Worm (Caenorhabditis elegans) whole organism, mixed stage, embryonic: ENCODE results near the gene lgg-1.

Source experiments
- M03D4.4 ChIP-seq: sonication (generic microtip); optimal IDR thresholded peaks from 2 replicates; lab custom pipeline; 2017; ENCODE audit warnings: mild to moderate bottlenecking, missing genetic modification characterization, missing compliant biosample characterization
- bed-3 ChIP-seq: fragments of 200-800 bp; sonication (Bioruptor generic); optimal IDR thresholded peaks from 3 replicates; lab custom pipeline; 2018; ENCODE audit warnings: mild to moderate bottlenecking, missing genetic modification characterization, moderate library complexity, missing compliant biosample characterization
- blmp-1 ChIP-seq: fragments of 150-350 bp; optimal IDR thresholded peaks from 2 replicates; lab custom pipeline; 2014; ENCODE audit warnings: missing biosample characterization, missing genetic modification characterization
- ceh-39 ChIP-seq: fragments of 150-350 bp; optimal IDR thresholded peaks from 2 replicates; lab custom pipeline; 2014; ENCODE audit warnings: missing biosample characterization, missing genetic modification characterization
- ceh-83 ChIP-seq: fragments of 200-800 bp; sonication (Bioruptor generic); optimal IDR thresholded peaks from 2 replicates; lab custom pipeline; 2018; ENCODE audit warnings: mild to moderate bottlenecking, missing genetic modification characterization, missing compliant biosample characterization
- ces-1 ChIP-seq: fragments of 150-350 bp; optimal IDR thresholded peaks from 2 replicates; lab custom pipeline; 2014; ENCODE audit warnings: missing biosample characterization, missing genetic modification reagents, missing genetic modification characterization
- cnd-1 ChIP-seq: fragments of 200-800 bp; sonication (Bioruptor generic); optimal IDR thresholded peaks from 2 replicates; lab custom pipeline; 2018; ENCODE audit warnings: mild to moderate bottlenecking, missing genetic modification characterization, missing compliant biosample characterization
- drap-1 ChIP-seq: fragments of 200-800 bp; sonication (Bioruptor generic); optimal IDR thresholded peaks from 3 replicates; lab custom pipeline; 2018; ENCODE audit warnings: mild to moderate bottlenecking, missing genetic modification characterization, missing compliant biosample characterization
- elt-3 ChIP-seq: fragments of 150-350 bp; optimal IDR thresholded peaks from 2 replicates; lab custom pipeline; 2014; ENCODE audit warnings: missing biosample characterization, missing genetic modification characterization
- flh-1 ChIP-seq: fragments of 200-800 bp; sonication (Bioruptor generic); optimal IDR thresholded peaks from 2 replicates; lab custom pipeline; 2018; ENCODE audit warnings: mild to moderate bottlenecking, missing genetic modification characterization, moderate library complexity, missing compliant biosample characterization
- ham-2 ChIP-seq: fragments of 200-800 bp; sonication (Bioruptor generic); optimal IDR thresholded peaks from 2 replicates; lab custom pipeline; 2018; ENCODE audit warnings: mild to moderate bottlenecking, missing genetic modification characterization, missing compliant biosample characterization
- hlh-1 ChIP-seq: fragments of 150-350 bp; optimal IDR thresholded peaks from 2 replicates; lab custom pipeline; 2014; ENCODE audit warnings: missing biosample characterization, missing genetic modification reagents, missing genetic modification characterization
- lin-13 ChIP-seq: fragments of 150-350 bp; optimal IDR thresholded peaks from 2 replicates; lab custom pipeline; 2014; ENCODE audit warnings: missing biosample characterization, missing genetic modification characterization
- lin-32 ChIP-seq: fragments of 200-800 bp; sonication (Bioruptor generic); optimal IDR thresholded peaks from 2 replicates; lab custom pipeline; 2018; ENCODE audit warnings: mild to moderate bottlenecking, missing genetic modification characterization, missing compliant biosample characterization
- lsy-2 ChIP-seq: fragments of 150-350 bp; optimal IDR thresholded peaks from 2 replicates; lab custom pipeline; 2014; ENCODE audit warnings: missing biosample characterization, missing genetic modification characterization
- mab-5 ChIP-seq: fragments of 150-350 bp; optimal IDR thresholded peaks from 2 replicates; lab custom pipeline; 2014; ENCODE audit warnings: missing biosample characterization, missing genetic modification characterization
- mep-1 ChIP-seq: fragments of 150-350 bp; optimal IDR thresholded peaks from 2 replicates; lab custom pipeline; 2017; ENCODE audit warnings: missing biosample characterization, missing genetic modification reagents, missing genetic modification characterization, inconsistent platforms
- mls-2 ChIP-seq: sonication (generic microtip); optimal IDR thresholded peaks from 2 replicates; lab custom pipeline; 2016; ENCODE audit warnings: mild to moderate bottlenecking, missing genetic modification characterization, moderate library complexity, missing compliant biosample characterization
- nhr-2 ChIP-seq: fragments of 150-350 bp; optimal IDR thresholded peaks from 2 replicates; lab custom pipeline; 2014; ENCODE audit warnings: missing biosample characterization, missing genetic modification characterization
- nhr-237 ChIP-seq: fragments of 150-350 bp; optimal IDR thresholded peaks from 2 replicates; lab custom pipeline; 2014; ENCODE audit warnings: missing biosample characterization, missing genetic modification characterization
- nhr-28 ChIP-seq: fragments of 150-350 bp; optimal IDR thresholded peaks from 2 replicates; lab custom pipeline; 2014; ENCODE audit warnings: missing biosample characterization, missing genetic modification characterization
- nhr-76 ChIP-seq: sonication (generic microtip); optimal IDR thresholded peaks from 2 replicates; lab custom pipeline; 2017; ENCODE audit warnings: missing biosample characterization, missing genetic modification characterization
- pha-4 ChIP-seq: fragments of 150-350 bp; optimal IDR thresholded peaks from 2 replicates; lab custom pipeline; 2018; ENCODE audit warnings: missing biosample characterization, missing genetic modification reagents, missing genetic modification characterization
- snpc-4 ChIP-seq: fragments of 150-350 bp; optimal IDR thresholded peaks from 2 replicates; lab custom pipeline; 2014; ENCODE audit warnings: missing biosample characterization, missing genetic modification characterization
- sptf-1 ChIP-seq: sonication (generic microtip); optimal IDR thresholded peaks from 2 replicates; lab custom pipeline; 2017; ENCODE audit warnings: mild to moderate bottlenecking, missing genetic modification characterization, moderate library complexity, missing compliant biosample characterization
- tbx-8 ChIP-seq: fragments of 200-800 bp; sonication (Bioruptor generic); optimal IDR thresholded peaks from 2 replicates; lab custom pipeline; 2018; ENCODE audit warnings: mild to moderate bottlenecking, missing genetic modification characterization, moderate library complexity, missing compliant biosample characterization
- unc-120 ChIP-seq: sonication (generic microtip); optimal IDR thresholded peaks from 2 replicates; lab custom pipeline; 2017; ENCODE audit warnings: missing genetic modification characterization, missing compliant biosample characterization; ENCODE audit not compliant: poor library complexity, severe bottlenecking
- unc-39 ChIP-seq: fragments of 150-350 bp; optimal IDR thresholded peaks from 2 replicates; lab custom pipeline; 2014; ENCODE audit warnings: missing biosample characterization, missing genetic modification characterization
- unc-62 ChIP-seq: fragments of 150-350 bp; optimal IDR thresholded peaks from 2 replicates; lab custom pipeline; 2014; ENCODE audit warnings: missing biosample characterization, missing genetic modification reagents, missing genetic modification characterization
- zip-8 ChIP-seq: fragments of 150-350 bp; optimal IDR thresholded peaks from 2 replicates; lab custom pipeline; 2014; ENCODE audit warnings: missing biosample characterization, missing genetic modification characterization
- ztf-11 ChIP-seq: fragments of 150-350 bp; optimal IDR thresholded peaks from 2 replicates; lab custom pipeline; 2014; ENCODE audit warnings: missing biosample characterization, missing genetic modification characterization

Gene lgg-1

DNA sequence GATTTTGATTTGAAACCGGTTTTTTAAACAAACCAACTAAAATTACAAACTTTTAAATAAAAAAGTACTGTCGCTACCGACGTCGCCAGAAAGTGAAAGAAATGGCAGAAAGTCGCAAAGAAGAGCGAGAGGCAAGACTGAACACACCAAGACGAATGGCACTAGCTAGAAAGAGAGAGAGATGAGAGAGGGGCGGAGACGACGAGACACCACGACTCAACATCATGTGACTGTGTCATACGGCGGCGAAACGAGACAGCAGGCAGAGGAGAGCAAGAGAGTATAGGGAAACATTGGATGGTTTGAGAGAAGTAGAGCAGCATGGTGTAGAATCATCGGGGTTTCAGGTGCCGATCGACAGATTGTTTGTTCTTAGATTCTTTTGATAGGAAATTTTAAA lies 841 bp upstream of the lgg-1 start (continued):
- TF ChIP-seq ham-2 = peak; percentile 68
- peak; percentile 22 for TF ChIP-seq nhr-2 (tag; lab: Kevin White, UChicago)
- no peak for TF ChIP-seq ceh-83 (GFP tag; lab: Kevin White, UChicago)
- peak; percentile 29 for TF ChIP-seq nhr-237 (tag; lab: Kevin White, UChicago)
- TF ChIP-seq, all 35 proteins: peak for 13

ce11 chrII:6346551-6347079 lies 904 bp downstream of the lgg-1 start:
- peak; percentile 67 for TF ChIP-seq ceh-83 (GFP tag; lab: Kevin White, UChicago)
- TF ChIP-seq nhr-28 = no peak
- peak; percentile 5 for TF ChIP-seq cnd-1 (tag; lab: Kevin White, UChicago)
- no peak for TF ChIP-seq pha-4 (tag; lab: Kevin White, UChicago)
- no peak for TF ChIP-seq M03D4.4
- TF ChIP-seq tbx-8 (GFP tag; lab: Kevin White, UChicago) = peak; percentile 14

ce11 chrII:6345195-6346158 lies 2.0 kb downstream of the lgg-1 start, which contains the start of gene C32D5.8:
C32D5.8 (minus strand) TSS chrII:6345964.
- TF ChIP-seq ham-2 = no peak
- no peak for TF ChIP-seq lin-13 (tag; lab: Kevin White, UChicago)
- TF ChIP-seq nhr-237 (tag; lab: Kevin White, UChicago) = no peak
- no peak for TF ChIP-seq cnd-1 (tag; lab: Kevin White, UChicago)
- TF ChIP-seq mab-5 = no peak
- no peak for TF ChIP-seq sptf-1
- TF ChIP-seq zip-8 (tag; lab: Kevin White, UChicago) = no peak
- no peak for TF ChIP-seq ztf-11
- TF ChIP-seq bed-3 (GFP tag; lab: Kevin White, UChicago) = no peak
- TF ChIP-seq ceh-83 (GFP tag; lab: Kevin White, UChicago) = no peak
- TF ChIP-seq nhr-76 (tag; lab: Kevin White, UChicago) = no peak
- TF ChIP-seq mls-2 (tag; lab: Kevin White, UChicago) = no peak
- no peak for TF ChIP-seq elt-3
- no peak for TF ChIP-seq blmp-1 (tag; lab: Kevin White, UChicago)
- TF ChIP-seq drap-1 (GFP tag; lab: Kevin White, UChicago) = no peak
- no peak for TF ChIP-seq hlh-1
- no peak for TF ChIP-seq mep-1 (tag; lab: Kevin White, UChicago)
- no peak for TF ChIP-seq ces-1 (GFP tag; lab: Kevin White, UChicago)
- no peak for TF ChIP-seq lin-32
- TF ChIP-seq pha-4 (tag; lab: Kevin White, UChicago) = no peak

ce11 chrII:6344513-6344912 lies 3.0 kb downstream of the lgg-1 start:
- TF ChIP-seq snpc-4 (tag; lab: Kevin White, UChicago) (no peak), drap-1 (GFP tag; lab: Kevin White, UChicago) (no peak), nhr-76 (tag; lab: Kevin White, UChicago) (no peak), M03D4.4 (no peak), lin-13 (tag; lab: Kevin White, UChicago) (no peak), nhr-2 (tag; lab: Kevin White, UChicago) (no peak), zip-8 (tag; lab: Kevin White, UChicago) (no peak), hlh-1 (no peak), pha-4 (tag; lab: Kevin White, UChicago) (no peak), unc-62 (no peak), flh-1 (GFP tag; lab: Kevin White, UChicago) (no peak), unc-120 (no peak), ces-1 (GFP tag; lab: Kevin White, UChicago) (no peak), ceh-39 (no peak), unc-39 (tag; lab: Kevin White, UChicago) (no peak), lsy-2 (no peak), ham-2 (no peak), blmp-1 (tag; lab: Kevin White, UChicago) (no peak), nhr-28 (no peak)

DNA sequence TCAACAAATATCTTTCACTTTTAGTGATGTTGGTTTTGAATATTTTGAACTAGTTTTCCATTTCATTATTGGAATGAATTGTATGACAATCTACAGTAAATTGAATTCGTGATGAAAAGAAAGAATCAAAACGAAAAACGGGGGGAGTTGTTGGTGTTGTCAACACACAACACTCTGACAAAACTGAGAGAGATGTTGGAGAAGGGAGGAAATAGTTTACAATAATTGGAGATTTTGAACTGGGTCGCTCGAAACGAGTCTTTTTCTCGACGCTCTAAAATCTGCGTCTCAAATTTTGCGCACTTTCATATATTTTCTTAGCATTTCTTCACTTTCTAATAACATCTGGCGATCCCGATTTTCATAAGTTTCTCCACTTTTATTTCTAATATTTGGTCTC lies 3.6 kb downstream of the lgg-1 start, which contains the start of gene txt-18:
Gene txt-18, plus strand, starts transcription at position 180 of the 400 bp plus-strand sequence.
- no peak for TF ChIP-seq drap-1 (GFP tag; lab: Kevin White, UChicago)
- peak; percentile 42 for TF ChIP-seq nhr-237 (tag; lab: Kevin White, UChicago)
